Worm (Caenorhabditis elegans) whole organism, L4/young adult: ENCODE data around the gene irld-12.
"Not testable (repeated sequence)": the region's sequence is repeated elsewhere in the genome, so short reads cannot be mapped to it uniquely, and the experiment has no call there.

Experiments
- W03F9.2 ChIP-seq: fragments of 150-350 bp; optimal IDR thresholded peaks from 2 replicates; lab custom pipeline; 2014; ENCODE audit warnings: missing biosample characterization, missing genetic modification characterization
- dao-5 ChIP-seq: sonication (generic microtip); optimal IDR thresholded peaks from 2 replicates; lab custom pipeline; 2016; ENCODE audit warnings: missing genotype, missing genetic modification characterization, moderate library complexity, missing compliant biosample characterization
- him-1 ChIP-seq: sonication (generic microtip); optimal IDR thresholded peaks from 2 replicates; lab custom pipeline; 2016; ENCODE audit warnings: missing genotype, missing genetic modification reagents, missing genetic modification characterization, missing compliant biosample characterization

Gene irld-12

DNA sequence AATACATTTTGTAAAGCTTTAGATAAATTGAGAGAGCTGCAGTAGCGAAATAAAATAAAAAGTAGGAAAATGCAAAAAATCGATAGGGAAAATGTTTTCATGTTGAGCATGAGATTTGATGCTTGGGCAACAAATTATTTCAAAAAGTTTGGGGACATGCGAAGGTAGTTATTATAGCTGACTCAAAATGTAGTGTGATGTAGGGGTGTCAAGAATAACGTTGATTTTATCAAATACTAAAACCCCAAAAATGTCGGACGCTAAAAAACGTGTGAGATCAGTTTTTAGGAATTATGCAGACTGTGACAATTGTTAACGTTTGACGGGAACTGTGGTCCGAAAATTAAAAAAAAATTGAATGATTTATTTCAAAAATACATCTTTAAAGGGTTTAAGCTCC lies at the start of gene irld-12:
Gene irld-12, minus strand, starts transcription at position 101 of the 400 bp plus-strand sequence.
- TF ChIP-seq dao-5 (tag; lab: Kevin White, UChicago) = no peak
- no peak for TF ChIP-seq W03F9.2 (tag; lab: Kevin White, UChicago)
- no peak for TF ChIP-seq him-1 (tag; lab: Kevin White, UChicago)

ce11 chrV:3069101-3069500 lies 47.9 kb upstream of the irld-12 start, which contains the start of gene str-40:
Gene str-40, minus strand, starts transcription at chrV:3069201.
- TF ChIP-seq W03F9.2 (tag; lab: Kevin White, UChicago) = no peak
- TF ChIP-seq dao-5 (tag; lab: Kevin White, UChicago) = no peak
- TF ChIP-seq him-1 (tag; lab: Kevin White, UChicago) = no peak

DNA sequence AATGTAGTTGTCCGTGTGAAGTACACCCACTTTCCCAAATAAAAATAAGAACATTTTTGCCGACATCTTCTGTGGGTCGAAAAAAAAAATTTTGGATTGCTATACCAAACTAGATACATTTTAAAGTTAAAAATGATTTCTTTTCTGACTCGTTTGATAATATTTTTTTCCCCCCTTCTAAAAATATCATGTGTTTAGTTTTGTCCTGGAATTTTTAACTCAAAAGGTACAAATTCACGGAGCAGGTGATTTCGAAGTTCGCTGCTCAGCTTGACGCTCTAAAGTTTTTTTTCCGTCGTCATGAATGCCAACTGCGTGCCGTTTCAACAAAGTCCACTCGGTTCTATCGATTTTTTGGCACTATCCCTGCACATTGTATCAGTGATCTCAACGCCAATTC lies 44.7 kb upstream of the irld-12 start, which contains the start of gene srh-185:
Gene srh-185, plus strand, starts transcription at position 301 of the 400 bp plus-strand sequence.
- TF ChIP-seq him-1 (tag; lab: Kevin White, UChicago) (no peak), W03F9.2 (tag; lab: Kevin White, UChicago) (no peak), dao-5 (tag; lab: Kevin White, UChicago) (no peak)

DNA sequence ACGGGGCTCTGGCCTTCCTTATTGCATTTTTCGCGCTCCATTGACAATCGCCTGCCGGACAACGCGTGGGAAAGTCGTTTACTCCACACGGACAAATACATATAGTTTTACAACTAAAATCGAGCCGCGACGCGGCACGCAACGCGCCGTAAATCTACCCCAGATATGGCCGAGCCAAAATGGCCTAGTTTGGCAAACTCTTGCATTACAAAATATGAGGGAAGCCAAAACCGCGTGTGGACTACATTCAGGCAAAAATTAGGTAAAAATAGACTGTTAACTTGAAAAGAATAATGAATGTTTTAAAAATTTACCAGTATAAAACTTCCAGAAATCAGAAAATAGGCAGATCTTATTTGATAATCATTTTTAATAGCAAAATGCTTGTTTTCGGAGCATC lies 43.2 kb upstream of the irld-12 start, which contains the start of gene srt-16:
Gene srt-16, minus strand, starts transcription at position 101 of the 400 bp plus-strand sequence.
- TF ChIP-seq dao-5, W03F9.2, him-1 (tag; lab: Kevin White, UChicago): not testable (repeated sequence)

ce11 chrV:3062078-3062477 lies 40.9 kb upstream of the irld-12 start, which contains the start of gene srt-15:
Gene srt-15, minus strand, starts transcription at chrV:3062178.
- TF ChIP-seq him-1 (tag; lab: Kevin White, UChicago) = no peak
- TF ChIP-seq dao-5 (tag; lab: Kevin White, UChicago) = no peak
- no peak for TF ChIP-seq W03F9.2 (tag; lab: Kevin White, UChicago)

DNA sequence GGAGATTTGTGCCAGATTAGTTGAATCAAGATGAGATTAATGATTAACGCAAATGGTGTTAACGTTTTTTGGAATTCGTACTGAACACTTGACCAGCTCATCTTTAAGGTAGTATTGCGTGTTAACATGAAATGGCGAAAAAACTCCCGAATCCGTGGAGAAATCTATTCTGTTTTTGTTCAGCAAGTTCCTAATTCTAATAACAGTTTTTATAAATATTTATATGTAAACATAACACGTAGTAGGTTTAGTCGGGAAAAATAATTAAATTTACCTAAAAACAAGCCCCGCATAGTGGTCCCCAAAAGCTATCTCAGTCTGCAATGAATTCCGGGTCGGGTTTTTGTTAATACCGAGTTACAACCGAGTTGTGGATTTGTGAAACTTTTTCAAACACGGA lies 37.8 kb upstream of the irld-12 start, which contains the start of gene str-244:
Gene str-244, minus strand, starts transcription at position 101 of the 400 bp plus-strand sequence.
- TF ChIP-seq him-1 (tag; lab: Kevin White, UChicago) (no peak), dao-5 (tag; lab: Kevin White, UChicago) (no peak), W03F9.2 (tag; lab: Kevin White, UChicago) (no peak)

DNA sequence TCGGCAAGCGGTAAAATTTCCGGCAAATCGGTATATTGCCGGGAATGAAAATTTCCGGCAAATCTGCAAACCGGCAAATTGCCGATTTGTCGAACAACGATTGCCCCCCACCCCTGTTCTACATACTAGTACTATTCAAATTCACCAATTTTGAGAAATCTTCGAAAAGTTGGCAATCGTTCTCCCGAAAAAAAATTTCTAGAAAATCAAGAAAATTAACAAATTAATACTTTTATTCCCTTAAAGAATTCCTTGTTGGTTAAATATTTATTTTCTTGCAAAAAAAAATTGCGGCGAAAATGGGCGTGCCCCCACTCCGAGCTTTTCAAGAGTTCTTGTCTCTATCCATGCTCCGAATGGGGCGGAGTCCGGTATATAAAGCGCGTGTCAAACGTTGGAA lies 33.0 kb upstream of the irld-12 start, which contains the start of gene C50H11.8:
Gene C50H11.8, plus strand, starts transcription at position 301 of the 400 bp plus-strand sequence.
- no peak for TF ChIP-seq W03F9.2 (tag; lab: Kevin White, UChicago)
- TF ChIP-seq him-1 (tag; lab: Kevin White, UChicago) = no peak
- no peak for TF ChIP-seq dao-5 (tag; lab: Kevin White, UChicago)

- TF ChIP-seq W03F9.2 (tag; lab: Kevin White, UChicago) (no peak), him-1 (tag; lab: Kevin White, UChicago) (no peak), dao-5 (tag; lab: Kevin White, UChicago) (no peak)
Measured at ce11 chrV:3046364-3046763, 25.2 kb upstream of the irld-12 start.

DNA sequence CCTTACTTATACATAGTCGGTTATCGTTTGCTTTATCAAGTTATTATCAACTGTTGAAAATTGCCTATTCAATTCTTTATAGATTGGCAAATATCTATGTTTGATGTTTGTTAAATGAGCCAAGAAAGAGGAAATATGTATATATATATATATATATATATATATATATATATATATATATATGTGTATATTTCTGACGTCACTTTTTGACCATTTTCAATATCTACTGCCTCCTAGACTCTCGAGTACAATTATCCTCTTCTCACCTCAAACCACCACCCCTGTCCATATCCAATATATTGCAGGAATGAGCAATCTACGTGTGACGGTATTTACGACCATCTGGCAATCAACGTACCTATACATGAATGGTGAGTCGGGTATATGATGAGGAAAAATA lies 23.6 kb upstream of the irld-12 start, which contains the start of gene F59D6.1:
Gene F59D6.1, plus strand, starts transcription at position 301 of the 400 bp plus-strand sequence.
- TF ChIP-seq him-1 (tag; lab: Kevin White, UChicago) (no peak), W03F9.2 (tag; lab: Kevin White, UChicago) (no peak), dao-5 (tag; lab: Kevin White, UChicago) (no peak)

DNA sequence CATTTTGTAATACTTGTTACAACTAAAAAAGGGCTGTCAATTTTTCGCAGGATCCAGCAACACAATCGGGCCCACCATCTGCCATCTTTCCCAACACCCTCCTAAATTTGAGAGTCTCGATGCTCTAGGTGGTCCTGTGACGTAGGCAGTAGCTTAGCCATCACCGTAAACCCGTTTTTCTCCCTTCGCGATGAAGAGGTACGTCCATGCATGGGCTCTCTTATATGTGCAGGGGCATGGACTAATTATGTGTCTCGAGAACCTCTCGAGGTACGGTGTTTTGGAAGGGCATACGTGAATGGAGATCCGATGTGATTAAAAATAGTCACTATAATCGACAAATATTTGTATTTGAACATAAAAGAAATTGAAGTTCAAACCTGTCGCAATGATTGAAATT lies 19.7 kb upstream of the irld-12 start:
- TF ChIP-seq W03F9.2 (tag; lab: Kevin White, UChicago) = no peak
- TF ChIP-seq dao-5 (tag; lab: Kevin White, UChicago) = no peak
- TF ChIP-seq him-1 (tag; lab: Kevin White, UChicago) = no peak

DNA sequence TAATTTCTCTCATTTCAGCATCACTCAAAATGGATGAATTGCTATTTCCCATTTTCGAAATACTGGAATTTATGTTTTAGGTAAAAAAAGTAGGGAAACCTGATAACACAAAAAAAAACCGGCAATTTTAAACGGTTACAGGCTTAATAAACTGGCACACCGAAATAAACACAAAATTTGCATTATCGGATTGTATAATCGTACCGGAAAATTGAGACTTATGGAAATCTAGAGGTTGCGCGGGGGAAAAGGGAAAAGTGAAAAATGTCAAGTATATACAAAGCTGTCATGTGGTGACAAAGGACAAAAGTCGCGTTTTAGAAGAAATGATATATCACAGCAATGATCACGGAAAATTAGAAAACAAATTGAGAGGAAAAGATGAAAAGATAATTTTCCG lies 18.1 kb upstream of the irld-12 start, which contains the start of gene chpf-2:
Gene chpf-2, minus strand, starts transcription at position 101 of the 400 bp plus-strand sequence.
- TF ChIP-seq dao-5 (tag; lab: Kevin White, UChicago) (no peak), him-1 (tag; lab: Kevin White, UChicago) (no peak), W03F9.2 (tag; lab: Kevin White, UChicago) (no peak)

- TF ChIP-seq dao-5 (tag; lab: Kevin White, UChicago) (no peak), W03F9.2 (tag; lab: Kevin White, UChicago) (no peak), him-1 (tag; lab: Kevin White, UChicago) (no peak)
Measured at ce11 chrV:3038058-3038457, 16.9 kb upstream of the irld-12 start.

ce11 chrV:3034236-3034635 lies 13.0 kb upstream of the irld-12 start, which contains the start of gene srw-8:
Gene srw-8, minus strand, starts transcription at chrV:3034336.
- TF ChIP-seq W03F9.2 (tag; lab: Kevin White, UChicago) = no peak
- no peak for TF ChIP-seq him-1 (tag; lab: Kevin White, UChicago)
- no peak for TF ChIP-seq dao-5 (tag; lab: Kevin White, UChicago)

DNA sequence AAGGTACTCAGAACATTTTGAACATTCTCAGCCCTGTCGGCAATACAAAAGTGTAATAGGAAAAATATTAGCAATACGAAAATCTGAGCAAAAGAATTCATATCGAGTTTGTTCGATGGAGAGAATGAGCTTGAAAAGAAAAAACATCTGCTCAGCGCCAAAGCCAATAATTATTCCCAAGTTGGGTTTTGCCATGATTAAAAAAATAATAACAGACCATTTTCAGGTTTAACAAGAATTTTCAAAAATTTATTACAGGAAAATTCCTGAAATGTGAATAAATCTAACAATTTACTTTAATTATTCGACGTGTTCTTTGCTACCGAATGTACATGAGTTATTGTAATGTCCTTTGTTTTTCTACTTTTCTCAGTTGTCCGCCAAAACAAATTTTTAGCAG lies 11.1 kb upstream of the irld-12 start, which contains the start of gene irld-38:
Gene irld-38, minus strand, starts transcription at position 101 of the 400 bp plus-strand sequence.
- no peak for TF ChIP-seq him-1 (tag; lab: Kevin White, UChicago)
- no peak for TF ChIP-seq W03F9.2 (tag; lab: Kevin White, UChicago)
- no peak for TF ChIP-seq dao-5 (tag; lab: Kevin White, UChicago)
